Worm (Caenorhabditis elegans): Measurements from ENCODE around the gene str-101.
"Not testable (repeated sequence)": the region's sequence is repeated elsewhere in the genome, so short reads cannot be mapped to it uniquely, and the experiment has no call there.

DNA sequence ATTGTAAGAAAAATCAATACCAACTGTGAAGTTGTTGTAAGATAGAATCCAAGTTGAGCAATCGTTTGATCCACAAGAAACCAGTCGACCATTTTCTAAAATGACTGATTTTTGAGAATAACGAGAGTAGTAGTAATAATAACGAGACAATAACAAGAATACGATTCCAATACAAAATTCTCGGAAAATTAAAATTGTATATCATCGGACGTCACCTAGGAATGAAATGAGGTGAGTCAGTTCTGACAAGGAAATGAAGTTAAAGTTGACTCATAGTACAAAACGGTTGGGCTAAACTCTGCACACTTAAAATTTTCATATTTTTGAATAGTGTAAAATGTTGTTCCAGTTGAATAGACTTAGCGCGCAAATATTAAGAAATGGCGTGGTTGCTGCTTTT is 32.6 kb upstream of the str-101 start, which contains the start of gene str-19:
- TF ChIP-seq T22C8.4 (GFP tag; IDR thresholded peaks at IDR 0.05); ref-1 (GFP tag; conservative IDR thresholded peaks at IDR 0.05); med-1 (GFP tag; optimal IDR thresholded peaks at IDR 0.05; ENCODE audit: insufficient read depth); klf-2 (GFP tag; conservative IDR thresholded peaks at IDR 0.05); ztf-23 (GFP tag; IDR thresholded peaks at IDR 0.05); flt-1 (GFP tag; IDR thresholded peaks at IDR 0.05); cog-1 (tag; optimal IDR thresholded peaks at IDR 0.05); tab-1 (GFP tag; IDR thresholded peaks at IDR 0.05): not testable (repeated sequence)

Data from whole organism, midembryonic.